Worm (Caenorhabditis elegans) whole organism, early embryonic: Measurements from ENCODE around the gene C05E7.3.

ENCODE experiments used
- B0310.2 ChIP-seq: sonication (generic microtip); optimal IDR thresholded peaks from 2 replicates; lab custom pipeline; 2016; ENCODE audit warnings: mild to moderate bottlenecking, missing genetic modification characterization, missing compliant biosample characterization
- F13C5.2 ChIP-seq: sonication (generic microtip); optimal IDR thresholded peaks from 2 replicates; lab custom pipeline; 2017; ENCODE audit warnings: mild to moderate bottlenecking, missing genetic modification characterization, inconsistent platforms, missing compliant biosample characterization
- aly-1 ChIP-seq: sonication (generic microtip); optimal IDR thresholded peaks from 2 replicates; lab custom pipeline; 2016; ENCODE audit warnings: missing genetic modification characterization, missing compliant biosample characterization
- ama-1 ChIP-seq: fragments of 150-350 bp; optimal IDR thresholded peaks from 2 replicates; lab custom pipeline; 2014
- ceh-13 ChIP-seq: fragments of 200-800 bp; sonication (Bioruptor generic); optimal IDR thresholded peaks from 2 replicates; lab custom pipeline; 2018; ENCODE audit warnings: mild to moderate bottlenecking, missing genetic modification characterization, missing compliant biosample characterization
- ceh-36 ChIP-seq: sonication (generic microtip); optimal IDR thresholded peaks from 2 replicates; lab custom pipeline; 2016; ENCODE audit warnings: missing genetic modification characterization, inconsistent platforms, missing compliant biosample characterization
- ets-7 ChIP-seq: sonication (generic microtip); optimal IDR thresholded peaks from 2 replicates; lab custom pipeline; 2016; ENCODE audit warnings: missing genotype, missing genetic modification characterization, missing compliant biosample characterization
- flt-1 ChIP-seq: fragments of 200-800 bp; sonication (Bioruptor generic); IDR thresholded peaks from 2 replicates; pipeline ENCODE4 v1.3.6; 2022; ENCODE audit warnings: missing genetic modification characterization, missing compliant biosample characterization
- hmbx-1 ChIP-seq: sonication (generic microtip); optimal IDR thresholded peaks from 2 replicates; lab custom pipeline; 2016; ENCODE audit warnings: mild to moderate bottlenecking, missing genetic modification characterization, missing compliant biosample characterization
- hmg-4 ChIP-seq: fragments of 200-800 bp; sonication (Bioruptor generic); optimal IDR thresholded peaks from 2 replicates; lab custom pipeline; 2018; ENCODE audit warnings: mild to moderate bottlenecking, missing genetic modification characterization, missing compliant biosample characterization
- hnd-1 ChIP-seq: sonication (generic microtip); optimal IDR thresholded peaks from 2 replicates; lab custom pipeline; 2016; ENCODE audit warnings: missing genetic modification characterization, missing compliant biosample characterization
- pes-1 ChIP-seq: fragments of 200-800 bp; sonication (Bioruptor generic); IDR thresholded peaks from 2 replicates; pipeline ENCODE4 v1.3.6; 2022; ENCODE audit warnings: missing genetic modification reagents, missing genetic modification characterization, missing compliant biosample characterization
- scrt-1 ChIP-seq: fragments of 200-800 bp; sonication (Bioruptor generic); IDR thresholded peaks from 2 replicates; pipeline ENCODE4 v1.3.6; 2022; ENCODE audit warnings: missing genetic modification characterization, missing compliant biosample characterization
- sea-1 ChIP-seq: fragments of 200-800 bp; sonication (Bioruptor generic); conservative IDR thresholded peaks from 2 replicates; pipeline ENCODE4 v1.3.6; 2022; ENCODE audit warnings: missing genetic modification characterization, missing compliant biosample characterization
- tbx-11 ChIP-seq: fragments of 200-800 bp; sonication (Bioruptor generic); IDR thresholded peaks from 2 replicates; pipeline ENCODE4 v1.3.6; 2022; ENCODE audit warnings: missing genetic modification characterization, missing compliant biosample characterization
- tbx-37 ChIP-seq: fragments of 200-800 bp; sonication (Bioruptor generic); conservative IDR thresholded peaks from 2 replicates; pipeline ENCODE4 v1.3.6; 2022; ENCODE audit warnings: missing genetic modification reagents, missing genetic modification characterization, missing compliant biosample characterization
- tra-4 ChIP-seq: sonication (generic microtip); optimal IDR thresholded peaks from 2 replicates; lab custom pipeline; 2017; ENCODE audit warnings: missing genetic modification characterization, missing compliant biosample characterization

C05E7.3 gene

DNA sequence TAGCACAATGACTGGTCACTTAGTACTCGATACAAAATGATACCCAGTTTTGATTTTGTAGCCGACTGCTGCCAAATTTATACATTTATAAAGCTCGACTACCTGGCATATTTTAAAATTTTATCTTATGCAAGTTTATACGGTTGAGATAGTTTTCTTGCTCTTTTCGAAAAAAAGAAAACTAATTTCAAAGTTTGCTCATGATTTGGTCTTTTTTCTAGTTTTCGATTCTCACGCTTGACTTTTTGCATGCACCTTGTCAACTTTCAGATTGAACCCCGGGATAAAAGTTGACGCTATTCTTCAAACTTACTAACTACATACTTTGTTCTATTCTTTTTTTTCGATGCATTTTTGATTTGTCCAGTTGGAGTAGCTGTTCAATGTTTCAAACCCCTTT lies 19.4 kb downstream of the C05E7.3 start:
- TF ChIP-seq B0310.2 (no peak), F13C5.2 (tag; lab: Kevin White, UChicago) (no peak), tbx-37 (GFP tag; lab: Robert Waterston, UW) (no peak), scrt-1 (GFP tag; lab: Robert Waterston, UW) (no peak), hmbx-1 (tag; lab: Kevin White, UChicago) (no peak), aly-1 (tag; lab: Kevin White, UChicago) (no peak), hmg-4 (GFP tag; lab: Kevin White, UChicago) (no peak), tbx-11 (GFP tag; lab: Robert Waterston, UW) (no peak), pes-1 (GFP tag; lab: Robert Waterston, UW) (no peak), ets-7 (tag; lab: Kevin White, UChicago) (no peak), tra-4 (tag; lab: Kevin White, UChicago) (no peak), ceh-13 (GFP tag; lab: Kevin White, UChicago) (no peak), hnd-1 (no peak)

DNA sequence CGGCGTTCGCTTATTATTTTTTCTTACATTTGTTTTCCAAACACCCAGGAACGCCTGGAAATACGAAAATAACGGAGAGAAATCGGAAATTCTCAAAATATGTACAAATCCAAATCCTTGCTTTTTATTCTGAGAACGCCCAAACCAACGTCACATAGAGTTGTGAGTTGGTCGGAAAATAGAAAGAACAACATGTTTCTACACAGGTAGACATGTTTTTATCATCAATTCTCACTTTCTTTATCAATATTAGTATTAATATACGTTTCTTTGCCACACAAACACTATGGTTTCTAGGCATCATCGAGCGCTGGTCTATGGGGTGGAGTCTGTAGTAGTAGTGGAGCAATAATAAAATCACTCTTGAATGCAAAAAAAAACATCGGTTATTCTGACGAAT lies 28.0 kb downstream of the C05E7.3 start:
- TF ChIP-seq pes-1 (GFP tag; lab: Robert Waterston, UW) (no peak), B0310.2 (no peak), tra-4 (tag; lab: Kevin White, UChicago) (no peak), ceh-36 (tag; lab: Kevin White, UChicago) (no peak), sea-1 (no peak), ceh-13 (GFP tag; lab: Kevin White, UChicago) (no peak), hnd-1 (no peak), hmg-4 (GFP tag; lab: Kevin White, UChicago) (no peak), scrt-1 (GFP tag; lab: Robert Waterston, UW) (no peak), tbx-11 (GFP tag; lab: Robert Waterston, UW) (no peak), flt-1 (GFP tag; lab: Robert Waterston, UW) (no peak), hmbx-1 (tag; lab: Kevin White, UChicago) (no peak), F13C5.2 (tag; lab: Kevin White, UChicago) (no peak)

DNA sequence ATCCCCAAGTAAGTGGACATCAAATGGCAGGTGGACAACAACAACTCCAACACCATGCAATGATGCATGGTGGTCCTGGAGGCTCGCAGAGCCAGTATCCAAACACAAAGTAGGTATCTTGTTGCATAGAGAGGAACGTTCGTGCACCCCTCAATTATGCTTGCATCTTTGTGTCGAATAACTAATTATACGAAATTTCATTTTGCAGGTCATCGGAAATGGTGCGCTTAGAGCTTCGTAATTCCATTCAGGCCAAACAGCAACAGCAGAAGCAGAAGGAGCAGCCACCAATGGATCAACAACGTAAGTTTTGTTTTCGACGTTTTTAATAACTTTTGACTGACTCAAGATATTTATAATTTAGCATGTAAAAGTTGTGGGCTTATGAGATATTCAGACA lies 30.0 kb downstream of the C05E7.3 start:
- no peak for TF ChIP-seq ceh-13 (GFP tag; lab: Kevin White, UChicago)
- TF ChIP-seq hmbx-1 (tag; lab: Kevin White, UChicago) = no peak
- no peak for TF ChIP-seq B0310.2
- TF ChIP-seq tra-4 (tag; lab: Kevin White, UChicago) = no peak
- TF ChIP-seq F13C5.2 (tag; lab: Kevin White, UChicago) = no peak
- TF ChIP-seq hmg-4 (GFP tag; lab: Kevin White, UChicago) = no peak
- TF ChIP-seq pes-1 (GFP tag; lab: Robert Waterston, UW) = no peak
- no peak for TF ChIP-seq flt-1 (GFP tag; lab: Robert Waterston, UW)
- no peak for TF ChIP-seq scrt-1 (GFP tag; lab: Robert Waterston, UW)
- TF ChIP-seq tbx-37 (GFP tag; lab: Robert Waterston, UW) = no peak
- TF ChIP-seq ama-1 (lab: Kevin White, UChicago) = no peak
- no peak for TF ChIP-seq hnd-1
- TF ChIP-seq ceh-36 (tag; lab: Kevin White, UChicago) = no peak
- TF ChIP-seq aly-1 (tag; lab: Kevin White, UChicago) = no peak
- TF ChIP-seq ets-7 (tag; lab: Kevin White, UChicago) = no peak
- no peak for TF ChIP-seq tbx-11 (GFP tag; lab: Robert Waterston, UW)
- TF ChIP-seq sea-1 = no peak

DNA sequence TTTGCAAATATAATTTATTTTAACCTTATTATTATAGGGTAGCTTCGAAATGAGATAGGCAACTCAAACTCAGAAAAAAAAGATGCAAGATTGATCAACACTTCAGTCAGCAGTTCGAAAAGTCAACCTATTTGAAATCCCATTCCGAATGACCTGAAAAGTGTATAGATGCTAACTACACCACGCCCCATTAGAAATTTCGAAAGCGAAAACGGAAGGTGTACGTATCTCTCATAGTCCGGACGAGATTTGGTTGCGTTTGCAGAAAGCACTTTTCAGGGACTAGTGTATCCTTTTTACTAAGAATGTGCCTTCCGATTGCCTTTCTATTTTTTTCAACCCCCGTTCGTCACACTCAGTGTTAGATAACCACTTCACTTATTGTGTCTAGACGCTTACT lies 30.7 kb downstream of the C05E7.3 start:
- TF ChIP-seq tbx-37 (GFP tag; lab: Robert Waterston, UW) (no peak), ets-7 (tag; lab: Kevin White, UChicago) (no peak), ceh-13 (GFP tag; lab: Kevin White, UChicago) (no peak), B0310.2 (no peak), flt-1 (GFP tag; lab: Robert Waterston, UW) (no peak), tra-4 (tag; lab: Kevin White, UChicago) (no peak), hnd-1 (no peak), aly-1 (tag; lab: Kevin White, UChicago) (no peak), scrt-1 (GFP tag; lab: Robert Waterston, UW) (no peak), tbx-11 (GFP tag; lab: Robert Waterston, UW) (no peak)

DNA sequence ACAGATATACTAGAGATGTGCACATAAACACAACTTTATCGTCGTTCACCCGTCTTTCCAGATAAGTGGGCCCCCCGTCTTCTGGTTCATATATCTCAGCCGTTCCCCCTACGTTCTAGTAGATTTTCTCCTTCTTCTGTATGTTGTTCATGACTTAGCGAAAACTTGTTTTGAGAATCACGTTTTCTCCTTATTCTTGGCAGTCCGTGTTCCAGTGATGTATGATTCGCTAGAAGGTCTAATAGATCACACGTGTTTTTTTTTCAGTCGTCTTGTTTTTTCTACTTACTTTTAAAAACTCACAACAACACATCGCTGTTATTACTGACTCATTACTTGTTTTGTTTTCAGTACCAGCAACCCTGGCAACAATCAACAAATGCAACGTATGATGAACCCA lies 31.4 kb downstream of the C05E7.3 start:
- TF ChIP-seq sea-1 (no peak), aly-1 (tag; lab: Kevin White, UChicago) (no peak), tra-4 (tag; lab: Kevin White, UChicago) (no peak), flt-1 (GFP tag; lab: Robert Waterston, UW) (no peak)

DNA sequence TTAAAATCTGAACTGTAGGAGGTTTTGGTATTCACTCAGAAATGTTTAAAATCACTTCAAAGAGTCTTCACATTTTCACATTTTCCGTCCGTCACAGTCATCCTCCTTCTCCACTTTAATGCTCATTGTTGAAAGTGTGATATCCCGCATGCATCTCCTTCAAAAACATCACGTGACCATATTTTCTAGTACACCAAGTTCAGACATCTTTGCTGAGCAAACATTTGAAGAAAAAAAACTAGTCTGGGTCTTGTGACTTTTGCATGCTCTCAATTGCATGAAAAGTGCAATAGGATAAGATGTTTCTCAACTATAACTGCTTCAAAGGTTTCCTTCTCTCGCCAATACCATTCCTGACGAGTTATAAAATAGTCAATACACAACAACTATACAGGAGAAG lies 32.2 kb downstream of the C05E7.3 start:
- TF ChIP-seq tra-4 (tag; lab: Kevin White, UChicago) = no peak
- TF ChIP-seq sea-1 = no peak
- no peak for TF ChIP-seq F13C5.2 (tag; lab: Kevin White, UChicago)
- no peak for TF ChIP-seq aly-1 (tag; lab: Kevin White, UChicago)
- TF ChIP-seq tbx-11 (GFP tag; lab: Robert Waterston, UW) = no peak
- no peak for TF ChIP-seq hmbx-1 (tag; lab: Kevin White, UChicago)
- no peak for TF ChIP-seq hnd-1
- TF ChIP-seq ceh-36 (tag; lab: Kevin White, UChicago) = no peak
- TF ChIP-seq flt-1 (GFP tag; lab: Robert Waterston, UW) = no peak
- TF ChIP-seq ets-7 (tag; lab: Kevin White, UChicago) = no peak
- no peak for TF ChIP-seq tbx-37 (GFP tag; lab: Robert Waterston, UW)
- TF ChIP-seq ama-1 (lab: Kevin White, UChicago) = no peak
- no peak for TF ChIP-seq pes-1 (GFP tag; lab: Robert Waterston, UW)
- TF ChIP-seq hmg-4 (GFP tag; lab: Kevin White, UChicago) = no peak
- no peak for TF ChIP-seq scrt-1 (GFP tag; lab: Robert Waterston, UW)
- TF ChIP-seq ceh-13 (GFP tag; lab: Kevin White, UChicago) = no peak

DNA sequence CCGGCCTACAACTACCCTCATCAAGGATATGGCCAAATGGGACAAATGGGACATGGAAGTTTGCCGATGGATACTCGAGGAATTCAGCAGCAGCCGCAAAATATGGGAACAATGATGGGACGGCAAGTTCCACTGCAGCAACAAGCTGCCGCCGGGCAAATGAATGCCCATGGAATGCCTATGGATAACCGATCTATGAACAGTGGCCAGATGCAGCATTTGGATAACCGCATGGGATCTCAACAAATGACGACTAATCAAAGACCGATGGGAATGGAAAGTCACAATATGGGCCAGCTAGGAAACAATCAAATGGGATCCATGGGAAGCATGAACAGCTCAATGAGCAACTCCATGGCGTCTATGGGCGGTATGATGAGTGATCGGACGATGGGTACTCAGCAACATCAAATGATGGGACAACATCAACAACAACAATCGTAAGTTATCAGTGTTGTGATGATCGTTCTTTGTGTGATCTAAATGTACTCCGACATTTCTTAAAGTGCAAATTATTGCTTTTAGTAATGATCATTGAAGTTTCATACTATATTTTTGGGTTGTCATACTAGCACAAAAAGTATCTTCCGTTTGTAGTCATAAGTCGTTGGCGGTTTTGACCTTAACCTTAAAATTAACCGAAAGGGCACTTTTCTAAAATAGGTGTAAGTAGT lies 32.9 kb downstream of the C05E7.3 start:
- TF ChIP-seq ceh-36 (tag; lab: Kevin White, UChicago) = no peak
- 0 out of 2 replicates have a peak, but pooled peaks have one; percentile 37 for TF ChIP-seq sea-1
